Fruit fly (Drosophila melanogaster) whole organism: ENCODE results near the gene CG43693.

Experiments
- CG8478 ChIP-seq: fragments of >200 bp; optimal IDR thresholded peaks from 2 replicates; lab custom pipeline; 2018; ENCODE audit warnings: inconsistent platforms
- Dll ChIP-seq: fragments of >200 bp; optimal IDR thresholded peaks from 2 replicates; lab custom pipeline; 2017
- EcR ChIP-seq, 2 experiments: fragments of >200 bp; optimal IDR thresholded peaks; 2 replicates each; lab custom pipeline; 2017; ENCODE audit warnings: missing biosample characterization in 2 of 2, missing genetic modification characterization in 2 of 2, missing genetic modification reagents in 2 of 2
- pan ChIP-seq: fragments of >200 bp; optimal IDR thresholded peaks from 2 replicates; lab custom pipeline; 2017
- psq ChIP-seq: fragments of >200 bp; optimal IDR thresholded peaks from 2 replicates; lab custom pipeline; 2017
- usp ChIP-seq: fragments of >200 bp; optimal IDR thresholded peaks from 2 replicates; lab custom pipeline; 2017; ENCODE audit warnings: missing biosample characterization, missing genetic modification characterization, mixed read lengths

- TF ChIP-seq pan (lab: Kevin White, UChicago) (no peak), psq (no peak), CG8478 (no peak), EcR (GFP tag; optimal IDR thresholded peaks at IDR 0.05; lab: Kevin White, UChicago) (no peak), Dll (lab: Kevin White, UChicago) (no peak), usp (GFP tag; lab: Kevin White, UChicago) (no peak)
These were observed 11.3 kb upstream of the CG43693 start, which contains the start of gene CG32069 for dm6 chr3L:11062441-11062840.
